Worm (Caenorhabditis elegans): Measurements from ENCODE around the gene T16H12.13.
"Not testable (repeated sequence)": the region's sequence is repeated elsewhere in the genome, so short reads cannot be mapped to it uniquely, and the experiment has no call there.

The T16H12.13 gene

DNA sequence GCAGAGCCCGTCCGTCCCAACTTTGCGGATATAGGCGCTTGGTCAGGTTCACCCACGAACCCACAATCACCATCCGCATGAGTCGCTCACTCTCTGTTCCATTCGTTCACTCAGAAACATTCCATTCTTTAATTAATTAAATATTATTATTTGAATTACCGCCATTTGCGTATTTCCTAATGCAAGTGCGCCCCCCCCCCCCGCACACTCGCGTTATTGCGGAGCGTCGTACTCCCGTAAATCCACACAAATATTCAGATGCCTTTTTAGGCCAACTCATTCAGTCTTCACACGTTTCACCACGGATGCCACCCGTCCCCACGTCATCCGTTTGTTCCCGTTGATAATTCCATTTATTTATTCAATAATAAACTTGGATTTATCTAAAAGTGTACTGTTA lies 34.9 kb upstream of the T16H12.13 start, which contains the start of gene T16G12.3:
Gene T16G12.3 (plus strand): TSS at position 301 of the 400 bp plus-strand sequence.
- TF ChIP-seq daf-19 (GFP tag; conservative IDR thresholded peaks at IDR 0.05); F26F4.8 (GFP tag; conservative IDR thresholded peaks at IDR 0.05); hif-1 (tag; optimal IDR thresholded peaks at IDR 0.05): not testable (repeated sequence)

DNA sequence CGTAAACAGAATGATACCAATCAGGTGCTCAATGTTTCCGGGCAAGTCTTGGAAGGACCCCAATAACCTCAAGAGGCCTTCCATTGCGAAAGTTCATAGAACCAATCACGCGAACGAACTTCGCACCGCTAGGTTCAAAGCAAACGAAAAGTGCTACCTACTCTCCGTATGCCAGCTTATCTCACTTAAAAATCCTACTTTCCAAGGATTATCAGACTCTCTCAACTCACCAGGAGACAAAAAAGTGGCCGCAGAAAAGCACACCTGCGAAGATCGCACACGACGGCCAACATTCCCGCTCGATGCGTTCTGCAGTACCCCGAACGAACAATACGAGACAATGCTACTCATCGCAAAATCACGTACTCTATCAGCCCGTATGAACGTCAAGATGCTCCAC lies 31.9 kb upstream of the T16H12.13 start, which contains the start of gene T16G12.12:
Gene T16G12.12 (plus strand): TSS at position 301 of the 400 bp plus-strand sequence.
- not testable (repeated sequence) for TF ChIP-seq ceh-62 (tag; optimal IDR thresholded peaks at IDR 0.05); skn-1 (tag; optimal IDR thresholded peaks at IDR 0.05); F49E8.2 (tag; optimal IDR thresholded peaks at IDR 0.05; ENCODE audit: borderline replicate concordance)

- TF ChIP-seq pqm-1 (tag; optimal IDR thresholded peaks at IDR 0.05): no peak
- no peak for TF ChIP-seq dmd-8 (GFP tag; IDR thresholded peaks at IDR 0.05)
- no peak for TF ChIP-seq saeg-2 (GFP tag; IDR thresholded peaks at IDR 0.05)
- no peak for TF ChIP-seq lin-39 (tag; optimal IDR thresholded peaks at IDR 0.05)
- no peak for TF ChIP-seq nhr-25 (tag; optimal IDR thresholded peaks at IDR 0.05; ENCODE audit: borderline replicate concordance, insufficient read depth)
- no peak for TF ChIP-seq zip-2 (tag; optimal IDR thresholded peaks at IDR 0.05)
- no peak for TF ChIP-seq nhr-10 (tag; optimal IDR thresholded peaks at IDR 0.05)
- no peak for TF ChIP-seq set-16 (GFP tag; IDR thresholded peaks at IDR 0.05)
- TF ChIP-seq ztf-7 (tag; optimal IDR thresholded peaks at IDR 0.05): no peak
- TF ChIP-seq lir-3 (tag; optimal IDR thresholded peaks at IDR 0.05): no peak
- TF ChIP-seq ctbp-1 (GFP tag; IDR thresholded peaks at IDR 0.05): no peak
- TF ChIP-seq zfp-3 (GFP tag; conservative IDR thresholded peaks at IDR 0.05): no peak
- TF ChIP-seq nhr-77 (tag; optimal IDR thresholded peaks at IDR 0.05): no peak
- no peak for TF ChIP-seq ces-1 (GFP tag; optimal IDR thresholded peaks at IDR 0.05)
- no peak for TF ChIP-seq dmd-9 (GFP tag; IDR thresholded peaks at IDR 0.05)
- TF ChIP-seq rbr-2 (tag; optimal IDR thresholded peaks at IDR 0.05): no peak
- TF ChIP-seq tra-1 (GFP tag; IDR thresholded peaks at IDR 0.05): no peak
Measured at ce11 chrIII:10056033-10056432, 29.2 kb upstream of the T16H12.13 start, which contains the start of gene T16G12.10. Gene T16G12.10 (minus strand): TSS chrIII:10056133.

DNA sequence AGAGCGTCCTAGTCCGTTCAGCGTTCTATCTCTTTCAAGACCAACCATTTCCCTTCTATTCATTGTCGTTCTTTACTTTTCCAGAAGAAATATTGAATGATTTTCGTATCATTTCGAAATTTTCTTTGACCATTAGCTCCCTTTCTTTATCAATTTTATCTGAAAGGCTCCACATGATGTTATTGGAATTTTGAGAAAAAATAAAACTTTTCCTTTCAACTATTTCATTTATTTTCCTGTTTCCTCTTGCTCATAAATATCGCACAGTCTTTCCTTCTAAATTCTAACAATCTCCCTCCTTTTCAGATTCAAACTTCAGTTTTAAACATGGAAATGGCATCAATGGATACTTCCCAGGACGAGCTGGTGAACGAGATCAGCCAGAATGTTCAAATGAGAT lies 27.7 kb upstream of the T16H12.13 start, which contains the start of gene T16G12.4:
Gene T16G12.4 (plus strand): TSS at position 301 of the 400 bp plus-strand sequence.
- no peak for TF ChIP-seq ctbp-1 (GFP tag; IDR thresholded peaks at IDR 0.05)
- TF ChIP-seq unc-62 (GFP tag; optimal IDR thresholded peaks at IDR 0.05 in 1 of 2): peak in 1 of 2 experiments; percentile 11
- TF ChIP-seq unc-62 (tag; optimal IDR thresholded peaks at IDR 0.05): no peak

DNA sequence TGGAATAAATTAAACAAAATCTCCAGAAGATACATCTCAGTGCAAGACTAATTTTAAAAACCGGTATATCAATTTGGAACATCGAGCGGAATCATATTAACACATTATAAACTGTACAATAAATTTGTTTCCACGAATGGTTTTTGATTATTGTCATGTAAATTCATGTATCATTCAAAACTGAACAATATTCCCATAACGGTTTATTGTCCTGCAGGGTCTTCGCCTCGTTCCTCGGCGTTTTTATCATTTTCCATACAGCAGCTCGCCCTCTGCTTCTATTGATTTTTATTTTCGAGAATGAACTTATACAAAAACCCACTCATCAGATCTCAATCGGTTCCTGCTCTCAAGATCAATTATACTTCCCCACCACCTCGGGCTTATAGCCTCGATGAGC lies 26.2 kb upstream of the T16H12.13 start, which contains the start of gene T16G12.8:
Gene T16G12.8 (plus strand): TSS at position 301 of the 400 bp plus-strand sequence.
- TF ChIP-seq mes-2 (tag; optimal IDR thresholded peaks at IDR 0.05; ENCODE audit: poor library complexity, severe bottlenecking) (no peak), egl-27 (tag; optimal IDR thresholded peaks at IDR 0.05) (no peak), ceh-28 (tag; optimal IDR thresholded peaks at IDR 0.05) (no peak), snpc-4 (tag; optimal IDR thresholded peaks at IDR 0.05) (no peak), nhr-111 (GFP tag; optimal IDR thresholded peaks at IDR 0.05) (no peak), dmd-8 (GFP tag; IDR thresholded peaks at IDR 0.05) (no peak)

- TF ChIP-seq rbr-2 (tag; optimal IDR thresholded peaks at IDR 0.05) (no peak), egl-27 (tag; optimal IDR thresholded peaks at IDR 0.05) (no peak), F37D6.2 (tag; optimal IDR thresholded peaks at IDR 0.05) (no peak), fos-1 (tag; optimal IDR thresholded peaks at IDR 0.05) (no peak), zfp-3 (GFP tag; conservative IDR thresholded peaks at IDR 0.05) (no peak), lin-1 (GFP tag; IDR thresholded peaks at IDR 0.05) (no peak), lin-39 (tag; optimal IDR thresholded peaks at IDR 0.05) (no peak), spr-3 (GFP tag; optimal IDR thresholded peaks at IDR 0.05) (no peak), mxl-2 (GFP tag; conservative IDR thresholded peaks at IDR 0.05) (no peak), ceh-44 (GFP tag; IDR thresholded peaks at IDR 0.05) (no peak)
Measured at ce11 chrIII:10060573-10060972, 24.6 kb upstream of the T16H12.13 start, which contains the start of gene T16G12.13. Gene T16G12.13 (plus strand): TSS chrIII:10060865.
